Worm (Caenorhabditis elegans) whole organism, L2 larva: ENCODE results near the gene C33F10.11.

Experiments
- F13H6.1 ChIP-seq: sonication (generic microtip); optimal IDR thresholded peaks from 2 replicates; lab custom pipeline; 2016; ENCODE audit warnings: missing genetic modification characterization, missing compliant biosample characterization
- ZK546.5 ChIP-seq: sonication (generic microtip); optimal IDR thresholded peaks from 2 replicates; lab custom pipeline; 2017; ENCODE audit warnings: missing biosample characterization, missing genetic modification characterization
- ama-1 ChIP-seq: fragments of 150-350 bp; optimal IDR thresholded peaks from 2 replicates; lab custom pipeline; 2018; ENCODE audit warnings: inconsistent platforms
- ceh-16 ChIP-seq: fragments of 150-350 bp; optimal IDR thresholded peaks from 2 replicates; lab custom pipeline; 2014; ENCODE audit warnings: missing biosample characterization, missing genetic modification characterization
- elt-1 ChIP-seq: fragments of 150-350 bp; optimal IDR thresholded peaks from 2 replicates; lab custom pipeline; 2014; ENCODE audit warnings: missing biosample characterization, missing genetic modification characterization
- elt-3 ChIP-seq: sonication (generic microtip); optimal IDR thresholded peaks from 2 replicates; lab custom pipeline; 2017; ENCODE audit warnings: missing biosample characterization, missing genetic modification characterization
- mdl-1 ChIP-seq, 2 experiments: fragments of 150-350 bp in 1 of 2; sonication (generic microtip) in 1 of 2; optimal IDR thresholded peaks; 2 replicates each; lab custom pipeline; 2017; ENCODE audit warnings: missing biosample characterization in 2 of 2, missing genetic modification characterization in 2 of 2
- nhr-237 ChIP-seq: fragments of 150-350 bp; optimal IDR thresholded peaks from 2 replicates; lab custom pipeline; 2014; ENCODE audit warnings: missing biosample characterization, missing genetic modification characterization
- nhr-77 ChIP-seq: fragments of 150-350 bp; optimal IDR thresholded peaks from 2 replicates; lab custom pipeline; 2014; ENCODE audit warnings: missing biosample characterization, missing genetic modification characterization
- unc-62 ChIP-seq: fragments of 150-350 bp; optimal IDR thresholded peaks from 2 replicates; lab custom pipeline; 2014; ENCODE audit warnings: missing biosample characterization, missing genetic modification reagents, missing genetic modification characterization

ce11 chrII:4793320-4793719, 41.3 kb downstream of the C33F10.11 start:
- no peak for TF ChIP-seq nhr-237 (tag; lab: Kevin White, UChicago)
- no peak for TF ChIP-seq ZK546.5 (tag; lab: Kevin White, UChicago)
- no peak for TF ChIP-seq ceh-16 (tag; lab: Kevin White, UChicago)
- TF ChIP-seq ama-1: no peak
- TF ChIP-seq mdl-1 (tag; optimal IDR thresholded peaks at IDR 0.05; lab: Kevin White, UChicago): no peak
- no peak for TF ChIP-seq elt-3
- TF ChIP-seq elt-1 (tag; lab: Kevin White, UChicago): no peak
- TF ChIP-seq nhr-77 (tag; lab: Kevin White, UChicago): no peak
- no peak for TF ChIP-seq unc-62
- TF ChIP-seq F13H6.1 (tag; lab: Kevin White, UChicago): no peak
